ENCODE assay signal across 6 worm cellular contexts in genomic region chrII:9306835-9307234, ce11.
A peak's percentile ranks its signal among the peaks of the same experiment; 100 is the strongest.
TF ChIP-seq lines count a peak whose summit lies in the region.

No protein-coding gene starts in this region.

TF ChIP-seq in whole organism, L1 larva, 84 proteins besides CTCF, POLR2A, EP300 and RAD21 (continues in another document):
- TF ChIP-seq ztf-4 (tag; optimal IDR thresholded peaks at IDR 0.05; lab: Kevin White, UChicago) (no peak), rnt-1 (tag; optimal IDR thresholded peaks at IDR 0.05; lab: Kevin White, UChicago) (peak; percentile 70), efl-1 (optimal IDR thresholded peaks at IDR 0.05; lab: Kevin White, UChicago) (no peak), efl-1 (GFP tag; optimal IDR thresholded peaks at IDR 0.05 in 1 of 2; lab: Kevin White, UChicago) (peak in 1 of 2 experiments; percentile 20), lin-39 (tag; optimal IDR thresholded peaks at IDR 0.05; lab: Kevin White, UChicago) (peak; percentile 60), nhr-71 (tag; optimal IDR thresholded peaks at IDR 0.05; lab: Kevin White, UChicago) (peak; percentile 47), ceh-63 (GFP tag; optimal IDR thresholded peaks at IDR 0.05; lab: Kevin White, UChicago) (no peak), alr-1 (tag; optimal IDR thresholded peaks at IDR 0.05; lab: Kevin White, UChicago; ENCODE audit: borderline replicate concordance) (no peak), hpl-2 (GFP tag; optimal IDR thresholded peaks at IDR 0.05; lab: Kevin White, UChicago) (no peak), nhr-84 (tag; optimal IDR thresholded peaks at IDR 0.05; lab: Kevin White, UChicago) (no peak), jun-1 (tag; optimal IDR thresholded peaks at IDR 0.05; lab: Kevin White, UChicago) (no peak), fkh-4 (tag; optimal IDR thresholded peaks at IDR 0.05; lab: Kevin White, UChicago; ENCODE audit: borderline replicate concordance) (peak; percentile 9), unc-130 (tag; optimal IDR thresholded peaks at IDR 0.05; lab: Kevin White, UChicago) (peak; percentile 42), dsc-1 (tag; optimal IDR thresholded peaks at IDR 0.05; lab: Kevin White, UChicago) (peak; percentile 66), lin-14 (GFP tag; optimal IDR thresholded peaks at IDR 0.05; lab: Kevin White, UChicago) (peak; percentile 78)

TF ChIP-seq in whole organism, L2 larva, 48 proteins besides CTCF, POLR2A, EP300 and RAD21 (continues in another document):
- TF ChIP-seq zag-1 (tag; optimal IDR thresholded peaks at IDR 0.05; lab: Kevin White, UChicago) (peak; percentile 50), ztf-1 (GFP tag; conservative IDR thresholded peaks at IDR 0.05; lab: Robert Waterston, UW) (no peak), nhr-77 (tag; optimal IDR thresholded peaks at IDR 0.05; lab: Kevin White, UChicago) (no peak), fos-1 (tag; optimal IDR thresholded peaks at IDR 0.05; lab: Kevin White, UChicago) (no peak), sem-4 (tag; optimal IDR thresholded peaks at IDR 0.05; lab: Kevin White, UChicago) (peak; percentile 50), elt-1 (tag; optimal IDR thresholded peaks at IDR 0.05; lab: Kevin White, UChicago) (no peak), blmp-1 (tag; optimal IDR thresholded peaks at IDR 0.05; lab: Kevin White, UChicago; ENCODE audit: insufficient read depth) (no peak), nhr-21 (tag; optimal IDR thresholded peaks at IDR 0.05; lab: Kevin White, UChicago) (no peak), crh-2 (tag; optimal IDR thresholded peaks at IDR 0.05; lab: Kevin White, UChicago) (no peak), ceh-16 (tag; optimal IDR thresholded peaks at IDR 0.05; lab: Kevin White, UChicago) (no peak), Y55F3AM.14 (GFP tag; optimal IDR thresholded peaks at IDR 0.05; lab: Kevin White, UChicago) (no peak), ZK546.5 (tag; optimal IDR thresholded peaks at IDR 0.05; lab: Kevin White, UChicago) (no peak), nhr-23 (tag; optimal IDR thresholded peaks at IDR 0.05; lab: Kevin White, UChicago) (no peak), unc-62 (GFP tag; optimal IDR thresholded peaks at IDR 0.05; lab: Kevin White, UChicago) (peak; percentile 46), lin-39 (tag; optimal IDR thresholded peaks at IDR 0.05; lab: Kevin White, UChicago) (peak; percentile 79), mab-5 (tag; optimal IDR thresholded peaks at IDR 0.05; lab: Kevin White, UChicago) (peak; percentile 93)

TF ChIP-seq in whole organism, L3 larva, 47 proteins besides CTCF, POLR2A, EP300 and RAD21:
- TF ChIP-seq nfya-1 (tag; optimal IDR thresholded peaks at IDR 0.05; lab: Kevin White, UChicago; ENCODE audit: insufficient read depth) (peak; percentile 79), nhr-77 (tag; optimal IDR thresholded peaks at IDR 0.05; lab: Kevin White, UChicago) (no peak), lin-39 (tag; optimal IDR thresholded peaks at IDR 0.05; lab: Kevin White, UChicago) (peak; percentile 94), unc-62 (GFP tag; optimal IDR thresholded peaks at IDR 0.05; lab: Kevin White, UChicago) (peak; percentile 67)

TF ChIP-seq in whole organism, L4 larva, 104 proteins besides CTCF, POLR2A, EP300 and RAD21 (continues in another document):
- no peak for TF ChIP-seq rbr-2 (tag; optimal IDR thresholded peaks at IDR 0.05; lab: Kevin White, UChicago)
- no peak for TF ChIP-seq ZK337.2 (GFP tag; IDR thresholded peaks at IDR 0.05; lab: Robert Waterston, UW)
- TF ChIP-seq hlh-11 (tag; optimal IDR thresholded peaks at IDR 0.05; lab: Kevin White, UChicago) = peak; percentile 14
- TF ChIP-seq fkh-10 (GFP tag; optimal IDR thresholded peaks at IDR 0.05; lab: Kevin White, UChicago) = no peak
- TF ChIP-seq nhr-102 (tag; optimal IDR thresholded peaks at IDR 0.05; lab: Kevin White, UChicago) = no peak
- TF ChIP-seq lin-15B (tag; optimal IDR thresholded peaks at IDR 0.05; lab: Kevin White, UChicago) = no peak
- TF ChIP-seq zfp-2 (tag; optimal IDR thresholded peaks at IDR 0.05; lab: Kevin White, UChicago) = no peak
- no peak for TF ChIP-seq snpc-1.2 (GFP tag; IDR thresholded peaks at IDR 0.05; lab: Robert Waterston, UW)
- TF ChIP-seq php-3 (GFP tag; IDR thresholded peaks at IDR 0.05; lab: Robert Waterston, UW) = no peak
- TF ChIP-seq Y48G9A.11 (GFP tag; IDR thresholded peaks at IDR 0.05; lab: Robert Waterston, UW) = no peak
- no peak for TF ChIP-seq lin-39 (tag; optimal IDR thresholded peaks at IDR 0.05; lab: Kevin White, UChicago)
- TF ChIP-seq aly-2 (tag; optimal IDR thresholded peaks at IDR 0.05; lab: Kevin White, UChicago) = no peak
- TF ChIP-seq ceh-28 (tag; optimal IDR thresholded peaks at IDR 0.05; lab: Kevin White, UChicago) = no peak
- no peak for TF ChIP-seq mep-1 (tag; optimal IDR thresholded peaks at IDR 0.05; lab: Kevin White, UChicago)
- peak; percentile 54 for TF ChIP-seq nhr-11 (tag; optimal IDR thresholded peaks at IDR 0.05; lab: Kevin White, UChicago)
- TF ChIP-seq daf-8 (GFP tag; IDR thresholded peaks at IDR 0.05; lab: Robert Waterston, UW) = no peak
- TF ChIP-seq ceh-62 (tag; optimal IDR thresholded peaks at IDR 0.05; lab: Kevin White, UChicago) = no peak
- no peak for TF ChIP-seq daf-19 (GFP tag; conservative IDR thresholded peaks at IDR 0.05; lab: Robert Waterston, UW)
- TF ChIP-seq mdl-1 (tag; optimal IDR thresholded peaks at IDR 0.05; lab: Kevin White, UChicago) = no peak
- no peak for TF ChIP-seq unc-39 (tag; optimal IDR thresholded peaks at IDR 0.05; lab: Kevin White, UChicago)
- no peak for TF ChIP-seq hlh-30 (tag; optimal IDR thresholded peaks at IDR 0.05; lab: Kevin White, UChicago; ENCODE audit: insufficient read depth)
- no peak for TF ChIP-seq pqm-1 (tag; optimal IDR thresholded peaks at IDR 0.05; lab: Kevin White, UChicago)

TF ChIP-seq in whole organism, late embryonic, 69 proteins besides CTCF, POLR2A, EP300 and RAD21 (continues in another document):
- no peak for TF ChIP-seq ceh-34 (tag; optimal IDR thresholded peaks at IDR 0.05; lab: Kevin White, UChicago)
- TF ChIP-seq ceh-19 (GFP tag; optimal IDR thresholded peaks at IDR 0.05; lab: Kevin White, UChicago) = no peak
- no peak for TF ChIP-seq unc-3 (GFP tag; conservative IDR thresholded peaks at IDR 0.05; lab: Robert Waterston, UW)
- TF ChIP-seq unc-3 (tag; optimal IDR thresholded peaks at IDR 0.05; lab: Kevin White, UChicago) = no peak
- no peak for TF ChIP-seq ceh-18 (tag; optimal IDR thresholded peaks at IDR 0.05; lab: Kevin White, UChicago)
- peak; percentile 91 for TF ChIP-seq unc-55 (GFP tag; optimal IDR thresholded peaks at IDR 0.05; lab: Kevin White, UChicago)
- TF ChIP-seq mec-3 (tag; optimal IDR thresholded peaks at IDR 0.05; lab: Kevin White, UChicago; ENCODE audit: borderline replicate concordance) = no peak
- TF ChIP-seq tbx-2 (tag; optimal IDR thresholded peaks at IDR 0.05; lab: Kevin White, UChicago) = no peak
- no peak for TF ChIP-seq pha-2 (tag; optimal IDR thresholded peaks at IDR 0.05; lab: Kevin White, UChicago)
- TF ChIP-seq syd-9 (tag; optimal IDR thresholded peaks at IDR 0.05; lab: Kevin White, UChicago) = peak; percentile 1
- no peak for TF ChIP-seq pat-9 (tag; optimal IDR thresholded peaks at IDR 0.05; lab: Kevin White, UChicago)
- TF ChIP-seq pha-4 (tag; optimal IDR thresholded peaks at IDR 0.05; lab: Kevin White, UChicago) = no peak
- TF ChIP-seq lim-6 (tag; optimal IDR thresholded peaks at IDR 0.05; lab: Kevin White, UChicago) = peak; percentile 0
- TF ChIP-seq fkh-6 (tag; optimal IDR thresholded peaks at IDR 0.05; lab: Kevin White, UChicago) = no peak
- no peak for TF ChIP-seq elt-4 (tag; optimal IDR thresholded peaks at IDR 0.05; lab: Kevin White, UChicago)
- TF ChIP-seq ceh-31 (tag; optimal IDR thresholded peaks at IDR 0.05; lab: Kevin White, UChicago) = peak; percentile 52
- TF ChIP-seq elt-2 (tag; optimal IDR thresholded peaks at IDR 0.05; lab: Kevin White, UChicago) = no peak
- TF ChIP-seq ceh-6 (GFP tag; optimal IDR thresholded peaks at IDR 0.05; lab: Kevin White, UChicago) = no peak
- no peak for TF ChIP-seq ref-2 (tag; optimal IDR thresholded peaks at IDR 0.05; lab: Kevin White, UChicago)
- no peak for TF ChIP-seq eyg-1 (tag; optimal IDR thresholded peaks at IDR 0.05; lab: Kevin White, UChicago)
- TF ChIP-seq nhr-232 (tag; optimal IDR thresholded peaks at IDR 0.05; lab: Kevin White, UChicago) = no peak
- no peak for TF ChIP-seq K09A11.1 (tag; optimal IDR thresholded peaks at IDR 0.05; lab: Kevin White, UChicago; ENCODE audit: insufficient read depth)

TF ChIP-seq in whole organism, mixed stage, embryonic, 35 proteins besides CTCF, POLR2A, EP300 and RAD21 (continues in another document):
- TF ChIP-seq lin-13 (tag; optimal IDR thresholded peaks at IDR 0.05; lab: Kevin White, UChicago) (no peak), zip-8 (tag; optimal IDR thresholded peaks at IDR 0.05; lab: Kevin White, UChicago) (no peak), ham-2 (GFP tag; optimal IDR thresholded peaks at IDR 0.05; lab: Kevin White, UChicago) (no peak), nhr-76 (tag; optimal IDR thresholded peaks at IDR 0.05; lab: Kevin White, UChicago) (no peak), sptf-1 (tag; optimal IDR thresholded peaks at IDR 0.05; lab: Kevin White, UChicago) (no peak), lsy-2 (tag; optimal IDR thresholded peaks at IDR 0.05; lab: Kevin White, UChicago) (no peak), ztf-11 (tag; optimal IDR thresholded peaks at IDR 0.05; lab: Kevin White, UChicago) (no peak), nhr-28 (tag; optimal IDR thresholded peaks at IDR 0.05; lab: Kevin White, UChicago) (no peak), unc-62 (GFP tag; optimal IDR thresholded peaks at IDR 0.05; lab: Kevin White, UChicago) (peak; percentile 96), elt-1 (tag; optimal IDR thresholded peaks at IDR 0.05; lab: Kevin White, UChicago; ENCODE audit: borderline replicate concordance, insufficient read depth) (no peak), mab-5 (tag; optimal IDR thresholded peaks at IDR 0.05; lab: Kevin White, UChicago) (peak; percentile 52), mls-2 (tag; optimal IDR thresholded peaks at IDR 0.05; lab: Kevin White, UChicago) (no peak), blmp-1 (tag; optimal IDR thresholded peaks at IDR 0.05; lab: Kevin White, UChicago) (no peak), unc-120 (tag; optimal IDR thresholded peaks at IDR 0.05; lab: Kevin White, UChicago; ENCODE audit: poor library complexity, severe bottlenecking) (peak; percentile 79), ceh-39 (tag; optimal IDR thresholded peaks at IDR 0.05; lab: Kevin White, UChicago) (no peak), sem-2 (GFP tag; optimal IDR thresholded peaks at IDR 0.05; lab: Kevin White, UChicago) (no peak), bed-3 (GFP tag; optimal IDR thresholded peaks at IDR 0.05; lab: Kevin White, UChicago) (no peak), cnd-1 (tag; optimal IDR thresholded peaks at IDR 0.05; lab: Kevin White, UChicago) (peak; percentile 12), tbx-8 (GFP tag; optimal IDR thresholded peaks at IDR 0.05; lab: Kevin White, UChicago) (no peak), nhr-12 (tag; optimal IDR thresholded peaks at IDR 0.05; lab: Kevin White, UChicago) (no peak), M03D4.4 (tag; optimal IDR thresholded peaks at IDR 0.05; lab: Kevin White, UChicago) (no peak), ces-1 (GFP tag; optimal IDR thresholded peaks at IDR 0.05; lab: Kevin White, UChicago) (peak; percentile 98), elt-3 (tag; optimal IDR thresholded peaks at IDR 0.05; lab: Kevin White, UChicago) (no peak), nhr-237 (tag; optimal IDR thresholded peaks at IDR 0.05; lab: Kevin White, UChicago) (no peak), ceh-43 (GFP tag; optimal IDR thresholded peaks at IDR 0.05; lab: Kevin White, UChicago) (no peak), hlh-1 (tag; optimal IDR thresholded peaks at IDR 0.05; lab: Kevin White, UChicago) (peak; percentile 54)

Comparison
In these comparisons a context has a peak if more than half of its experiments do, and no peak if none do; other contexts are left out.
1. Of the 29 proteins assayed by ChIP-seq in both whole organism, L4 larva and whole organism, L1 larva: peak only in whole organism, L4 larva: aha-1 and nhr-11; only in whole organism, L1 larva: lin-39 and unc-130; in both: none; in neither: 23; mixed calls (peak in some experiments, not most) for 2.